Fruit fly (Drosophila melanogaster) whole organism, prepupa: ENCODE data around the gene CG32148.

Experiments
- CG10631 ChIP-seq: fragments of 200-800 bp; sonication (Bioruptor generic); optimal IDR thresholded peaks from 2 replicates; lab custom pipeline; 2016; ENCODE audit warnings: missing biosample characterization, missing genetic modification characterization
- CG11902 ChIP-seq: fragments of 200-800 bp; sonication (Bioruptor generic); optimal IDR thresholded peaks from 3 replicates; lab custom pipeline; 2016; ENCODE audit warnings: missing biosample characterization, missing genetic modification characterization
- CG4318 ChIP-seq: fragments of 200-800 bp; sonication (Bioruptor generic); optimal IDR thresholded peaks from 3 replicates; lab custom pipeline; 2017; ENCODE audit warnings: missing biosample characterization, mild to moderate bottlenecking, missing genetic modification characterization
- CG6163 ChIP-seq: fragments of 200-800 bp; sonication (Bioruptor generic); IDR thresholded peaks from 3 replicates; pipeline ENCODE4 v1.3.6; 2022; ENCODE audit warnings: missing biosample characterization, missing genetic modification characterization
- CG8119 ChIP-seq: fragments of 200-800 bp; sonication (Bioruptor generic); IDR thresholded peaks from 3 replicates; pipeline ENCODE4 v1.3.6; 2022; ENCODE audit warnings: missing biosample characterization, missing genetic modification characterization
- Smox ChIP-seq: fragments of 200-800 bp; sonication (Bioruptor generic); optimal IDR thresholded peaks from 3 replicates; lab custom pipeline; 2016; ENCODE audit warnings: missing biosample characterization, missing genetic modification characterization
- Sox14 ChIP-seq: fragments of 200-800 bp; sonication (Bioruptor generic); optimal IDR thresholded peaks from 3 replicates; lab custom pipeline; 2016; ENCODE audit warnings: missing biosample characterization, missing genetic modification characterization
- acj6 ChIP-seq: fragments of 200-800 bp; sonication (Bioruptor generic); optimal IDR thresholded peaks from 3 replicates; lab custom pipeline; 2016; ENCODE audit warnings: missing biosample characterization, missing genetic modification characterization
- esn ChIP-seq: fragments of 200-800 bp; sonication (Bioruptor generic); optimal IDR thresholded peaks from 2 replicates; lab custom pipeline; 2016; ENCODE audit warnings: missing biosample characterization, mild to moderate bottlenecking, missing genetic modification characterization, moderate library complexity
- pdm3 ChIP-seq: fragments of 200-800 bp; sonication (Bioruptor generic); optimal IDR thresholded peaks from 3 replicates; lab custom pipeline; 2016; ENCODE audit warnings: missing biosample characterization, missing genetic modification characterization
- salr ChIP-seq, 2 experiments: fragments of 200-800 bp; sonication (Bioruptor generic); optimal IDR thresholded peaks; 3 replicates each; lab custom pipeline; 2016 to 2018; ENCODE audit warnings: missing biosample characterization in 2 of 2, missing genetic modification characterization in 2 of 2, mild to moderate bottlenecking in 1 of 2

The CG32148 gene

dm6 chr3L:15064877-15065276 lies 41.6 kb downstream of the CG32148 start, which contains the start of gene Sytbeta:
Gene Sytbeta, minus strand, starts transcription at chr3L:15064977.
- TF ChIP-seq Sox14 (GFP tag; lab: Kevin White, UChicago) (no peak), CG4318 (GFP tag; lab: Kevin White, UChicago) (no peak), CG10631 (GFP tag; lab: Kevin White, UChicago) (no peak), Smox (GFP tag; lab: Kevin White, UChicago) (no peak), salr (GFP tag; optimal IDR thresholded peaks at IDR 0.05; lab: Kevin White, UChicago) (no peak), pdm3 (GFP tag; lab: Kevin White, UChicago) (no peak)
- TF ChIP-seq, all 60 proteins: peak for 0

dm6 chr3L:15072149-15072548 lies 48.9 kb downstream of the CG32148 start:
- no peak for TF ChIP-seq CG10631 (GFP tag; lab: Kevin White, UChicago)
- no peak for TF ChIP-seq CG11902 (GFP tag; lab: Kevin White, UChicago)
- no peak for TF ChIP-seq esn (GFP tag; lab: Kevin White, UChicago)
- no peak for TF ChIP-seq CG6163
- TF ChIP-seq acj6, result no peak
- TF ChIP-seq CG8119 (GFP tag; lab: Robert Waterston, UW), result no peak
- TF ChIP-seq pdm3 (GFP tag; lab: Kevin White, UChicago), result no peak
